Worm (Caenorhabditis elegans) whole organism, midembryonic: ENCODE measurements around the gene srm-3.

Source experiments
- T22C8.4 ChIP-seq: fragments of 200-800 bp; sonication (Bioruptor generic); IDR thresholded peaks from 2 replicates; pipeline ENCODE4 v1.3.6; 2022; ENCODE audit warnings: missing genetic modification characterization, missing compliant biosample characterization
- cog-1 ChIP-seq: sonication (generic microtip); optimal IDR thresholded peaks from 2 replicates; lab custom pipeline; 2016; ENCODE audit warnings: missing genetic modification characterization, missing compliant biosample characterization
- flt-1 ChIP-seq: fragments of 200-800 bp; sonication (Bioruptor generic); IDR thresholded peaks from 2 replicates; pipeline ENCODE4 v1.3.6; 2022; ENCODE audit warnings: missing genetic modification characterization, missing compliant biosample characterization
- klf-2 ChIP-seq: fragments of 200-800 bp; sonication (Bioruptor generic); conservative IDR thresholded peaks from 2 replicates; pipeline ENCODE4 v1.3.6; 2022; ENCODE audit warnings: missing genetic modification reagents, missing genetic modification characterization, missing compliant biosample characterization
- med-1 ChIP-seq: sonication (generic microtip); optimal IDR thresholded peaks from 2 replicates; lab custom pipeline; 2017; ENCODE audit warnings: missing genetic modification characterization, mild to moderate bottlenecking, missing compliant biosample characterization, antibody characterized with exemption, missing genetic modification reagents; ENCODE audit not compliant: insufficient read depth
- ref-1 ChIP-seq: fragments of 200-800 bp; sonication (Bioruptor generic); conservative IDR thresholded peaks from 2 replicates; pipeline ENCODE4 v1.3.6; 2022; ENCODE audit warnings: missing genetic modification reagents, missing genetic modification characterization, missing compliant biosample characterization
- tab-1 ChIP-seq: fragments of 200-800 bp; sonication (Bioruptor generic); IDR thresholded peaks from 2 replicates; pipeline ENCODE4 v1.3.6; 2022; ENCODE audit warnings: missing genetic modification characterization, missing compliant biosample characterization
- ztf-23 ChIP-seq: fragments of 200-800 bp; sonication (Bioruptor generic); IDR thresholded peaks from 2 replicates; pipeline ENCODE4 v1.3.6; 2022; ENCODE audit warnings: missing genetic modification reagents, missing genetic modification characterization, missing compliant biosample characterization
- ztf-29 ChIP-seq: fragments of 200-800 bp; sonication (Bioruptor generic); IDR thresholded peaks from 2 replicates; pipeline ENCODE4 v1.3.6; 2022; ENCODE audit warnings: missing genetic modification reagents, missing genetic modification characterization, missing compliant biosample characterization

The srm-3 gene

DNA sequence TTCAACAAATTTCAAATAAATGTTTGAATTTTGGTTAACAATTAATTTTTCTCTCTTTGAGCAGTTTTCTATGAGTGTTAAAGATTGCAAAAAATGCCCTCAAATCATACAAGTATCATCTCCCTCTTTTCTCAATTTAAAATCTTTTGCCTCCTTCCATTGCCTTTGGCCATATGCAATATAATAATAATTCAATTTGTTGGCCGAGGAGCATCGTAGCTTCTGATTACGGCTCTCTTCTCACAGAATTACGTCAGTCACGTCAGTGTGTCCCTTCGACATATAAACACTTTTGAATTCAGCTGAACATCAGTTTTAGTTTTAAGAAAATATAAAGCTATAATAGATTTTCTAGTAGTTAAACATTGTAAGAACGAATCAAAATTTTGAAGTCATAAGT lies 6.8 kb downstream of the srm-3 start:
- TF ChIP-seq ztf-23 (GFP tag; lab: Robert Waterston, UW) (no peak), ztf-29 (no peak), cog-1 (tag; lab: Kevin White, UChicago) (no peak), T22C8.4 (GFP tag; lab: Robert Waterston, UW) (no peak), med-1 (GFP tag; lab: Kevin White, UChicago) (no peak), ref-1 (GFP tag; lab: Robert Waterston, UW) (no peak), flt-1 (no peak), klf-2 (GFP tag; lab: Robert Waterston, UW) (no peak), tab-1 (no peak)

DNA sequence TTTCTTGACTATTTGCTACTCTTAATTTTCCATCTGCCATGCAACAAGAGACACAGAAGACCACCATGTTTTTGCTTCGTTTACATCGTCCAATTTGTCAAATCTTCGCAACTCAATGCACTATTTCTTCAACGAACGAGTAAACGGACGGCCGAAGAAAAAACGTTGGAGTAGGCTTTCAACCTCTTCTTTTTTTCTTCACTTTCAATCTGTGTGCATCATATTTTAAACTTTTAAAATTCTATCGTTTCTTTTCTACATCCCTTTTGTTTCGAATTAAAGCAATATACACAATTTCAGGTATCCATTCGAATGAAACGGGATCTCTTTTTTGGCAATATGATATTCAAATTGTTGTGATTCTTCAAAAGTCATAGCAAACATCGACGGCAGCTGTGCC lies 9.0 kb downstream of the srm-3 start, which contains the start of gene acc-1:
Gene acc-1 (plus strand): TSS at position 301 of the 400 bp plus-strand sequence.
- TF ChIP-seq ref-1 (GFP tag; lab: Robert Waterston, UW) (no peak), med-1 (GFP tag; lab: Kevin White, UChicago) (no peak), tab-1 (no peak), cog-1 (tag; lab: Kevin White, UChicago) (no peak), ztf-23 (GFP tag; lab: Robert Waterston, UW) (no peak), klf-2 (GFP tag; lab: Robert Waterston, UW) (no peak), T22C8.4 (GFP tag; lab: Robert Waterston, UW) (no peak), ztf-29 (no peak), flt-1 (no peak)

DNA sequence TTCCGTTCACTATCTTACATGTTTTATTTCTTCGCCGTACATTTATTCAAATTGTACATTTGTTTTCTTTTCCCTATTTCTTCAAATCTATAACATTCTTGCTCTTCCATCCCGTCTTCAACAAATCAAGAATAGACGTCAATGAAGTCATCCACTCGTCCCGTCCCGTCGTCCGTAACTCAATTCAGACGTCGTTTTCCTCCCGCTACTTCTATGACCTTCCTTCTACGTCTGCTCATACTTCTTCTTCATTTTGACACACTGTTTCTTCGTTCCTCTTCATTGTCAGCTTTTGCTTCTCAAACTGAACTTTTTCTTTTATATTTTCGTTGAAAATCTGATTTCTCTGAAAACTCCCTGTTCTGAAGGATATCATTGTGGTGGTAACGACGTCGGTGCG lies 11.2 kb downstream of the srm-3 start:
- TF ChIP-seq ref-1 (GFP tag; lab: Robert Waterston, UW) (no peak), klf-2 (GFP tag; lab: Robert Waterston, UW) (no peak), ztf-29 (no peak), cog-1 (tag; lab: Kevin White, UChicago) (no peak), ztf-23 (GFP tag; lab: Robert Waterston, UW) (no peak), med-1 (GFP tag; lab: Kevin White, UChicago) (no peak), tab-1 (no peak), T22C8.4 (GFP tag; lab: Robert Waterston, UW) (no peak)

DNA sequence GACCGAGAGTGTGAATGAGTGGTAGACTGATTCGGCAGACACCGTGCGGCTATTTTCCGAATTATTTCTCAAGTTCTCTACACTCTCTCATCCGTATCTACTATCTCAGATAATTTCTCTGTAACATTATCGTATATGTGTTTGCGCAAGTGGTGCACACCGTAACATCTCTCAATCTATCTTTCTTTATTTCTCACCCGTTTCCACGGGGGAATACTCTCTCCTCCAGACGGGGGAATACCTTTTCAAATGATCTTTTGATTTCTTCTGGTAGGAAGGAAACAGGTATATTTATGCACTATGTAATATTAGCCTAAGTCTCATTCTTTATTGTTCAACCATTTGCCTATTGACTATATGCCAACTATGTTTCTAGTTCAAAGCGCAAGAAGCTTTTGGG lies 18.3 kb downstream of the srm-3 start:
- no peak for TF ChIP-seq tab-1
- peak; percentile 17 for TF ChIP-seq cog-1 (tag; lab: Kevin White, UChicago)
- no peak for TF ChIP-seq ztf-23 (GFP tag; lab: Robert Waterston, UW)
- TF ChIP-seq T22C8.4 (GFP tag; lab: Robert Waterston, UW) = no peak
- no peak for TF ChIP-seq flt-1
- no peak for TF ChIP-seq med-1 (GFP tag; lab: Kevin White, UChicago)
- no peak for TF ChIP-seq ztf-29

DNA sequence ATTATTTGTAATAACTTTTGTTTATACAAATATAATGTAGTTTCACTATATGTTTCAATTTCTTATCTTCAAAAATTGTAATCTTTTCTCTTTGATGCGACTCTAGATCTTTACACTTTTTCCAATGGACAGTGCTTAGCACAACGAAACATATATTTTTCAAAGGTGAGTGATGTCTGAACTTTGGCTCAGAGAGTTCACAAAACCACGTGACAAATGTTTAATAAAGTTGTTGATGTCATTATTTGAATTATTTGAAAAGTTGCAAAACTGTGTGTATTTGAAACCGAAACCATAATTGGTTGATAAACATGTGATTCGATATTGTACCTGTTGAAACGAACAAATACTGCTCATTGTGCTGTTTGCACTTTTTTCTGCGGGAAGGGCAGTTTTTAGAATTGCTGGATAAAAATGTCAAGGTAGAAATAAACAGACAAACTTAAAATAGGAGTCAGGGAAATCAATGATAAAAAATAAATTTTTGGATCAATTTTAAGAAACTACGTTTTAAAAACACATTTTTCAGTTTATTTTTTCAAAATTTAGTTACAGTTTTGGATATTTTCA lies 19.4 kb downstream of the srm-3 start:
- TF ChIP-seq ztf-23 (GFP tag; lab: Robert Waterston, UW) (no peak), T22C8.4 (GFP tag; lab: Robert Waterston, UW) (no peak), ztf-29 (no peak), ref-1 (GFP tag; lab: Robert Waterston, UW) (no peak), tab-1 (no peak), flt-1 (no peak), klf-2 (GFP tag; lab: Robert Waterston, UW) (no peak), cog-1 (tag; lab: Kevin White, UChicago) (no peak), med-1 (GFP tag; lab: Kevin White, UChicago) (no peak)

DNA sequence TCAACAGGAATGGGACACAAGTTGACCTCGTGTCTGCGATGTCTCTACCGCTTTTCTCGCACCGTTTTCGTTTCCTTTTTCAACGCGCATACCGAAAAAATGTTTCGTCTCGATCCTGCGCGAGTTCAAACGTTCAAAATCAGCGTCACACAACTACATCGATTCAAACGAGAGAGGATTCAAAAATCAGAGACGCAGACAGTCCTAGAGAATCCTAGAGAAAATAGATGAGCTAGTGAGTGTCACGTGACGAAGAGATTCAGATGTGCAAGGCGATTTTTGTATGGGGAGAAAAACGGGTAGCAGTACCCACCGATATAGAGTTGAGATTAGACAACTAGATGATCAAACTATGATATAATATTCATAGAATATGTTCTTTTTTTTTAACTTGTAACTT lies 21.2 kb downstream of the srm-3 start:
- no peak for TF ChIP-seq klf-2 (GFP tag; lab: Robert Waterston, UW)
- TF ChIP-seq ztf-29 = no peak
- no peak for TF ChIP-seq ref-1 (GFP tag; lab: Robert Waterston, UW)
- TF ChIP-seq flt-1 = no peak
- TF ChIP-seq T22C8.4 (GFP tag; lab: Robert Waterston, UW) = no peak
- TF ChIP-seq tab-1 = no peak
- TF ChIP-seq med-1 (GFP tag; lab: Kevin White, UChicago) = no peak
- no peak for TF ChIP-seq ztf-23 (GFP tag; lab: Robert Waterston, UW)
- no peak for TF ChIP-seq cog-1 (tag; lab: Kevin White, UChicago)

DNA sequence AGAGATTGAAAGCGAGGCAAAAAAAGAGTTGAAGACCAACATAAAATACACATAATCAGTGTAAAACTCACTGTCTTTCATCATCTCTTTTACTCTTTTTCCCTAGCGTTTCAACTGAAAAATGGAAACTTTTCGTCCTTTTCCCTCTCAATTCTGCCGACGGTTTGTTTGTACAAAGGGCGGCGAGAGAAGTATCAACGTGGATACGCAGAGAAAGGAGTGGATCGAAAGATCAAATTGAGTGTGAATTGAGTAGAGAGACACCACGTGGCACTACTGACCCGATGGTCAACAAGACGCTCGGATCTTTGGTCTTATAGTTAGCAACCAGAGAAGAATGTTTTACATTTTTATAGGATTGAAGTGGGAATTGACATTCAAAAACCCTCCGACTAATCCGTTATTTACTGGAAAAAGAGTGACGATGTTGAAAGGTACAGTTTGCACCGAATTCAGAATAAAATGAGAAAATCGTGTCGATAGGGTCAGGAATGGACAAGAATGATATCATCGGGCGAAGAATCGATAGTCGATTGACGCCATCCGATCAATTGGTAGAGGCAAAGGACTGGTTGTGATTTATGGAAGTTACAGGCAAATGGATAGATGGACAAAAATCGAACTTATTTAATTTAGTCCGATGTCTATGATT lies 22.3 kb downstream of the srm-3 start:
- no peak for TF ChIP-seq ztf-23 (GFP tag; lab: Robert Waterston, UW)

DNA sequence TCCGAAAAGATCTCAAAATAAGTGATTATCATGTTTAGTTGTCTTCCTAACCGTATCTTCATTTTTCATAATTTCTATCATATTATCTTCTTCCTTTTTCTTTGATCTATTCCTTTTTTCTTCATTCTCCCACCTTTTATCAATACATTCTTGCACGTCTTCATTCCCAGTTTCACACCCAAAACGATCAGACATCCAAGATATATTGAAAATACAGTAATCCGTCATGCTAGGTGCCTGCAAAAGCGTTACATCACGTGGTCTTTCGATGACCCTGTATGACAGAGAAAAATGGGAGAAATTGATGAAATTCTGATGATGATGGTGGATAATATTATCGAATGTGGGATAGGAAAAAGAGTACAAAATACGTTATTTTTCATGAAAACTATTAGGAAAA lies 23.7 kb downstream of the srm-3 start:
- TF ChIP-seq ref-1 (GFP tag; lab: Robert Waterston, UW) = no peak
- TF ChIP-seq klf-2 (GFP tag; lab: Robert Waterston, UW) = no peak
- TF ChIP-seq med-1 (GFP tag; lab: Kevin White, UChicago) = no peak
- TF ChIP-seq flt-1 = no peak
- no peak for TF ChIP-seq ztf-23 (GFP tag; lab: Robert Waterston, UW)
- no peak for TF ChIP-seq tab-1
- TF ChIP-seq ztf-29 = no peak
- no peak for TF ChIP-seq T22C8.4 (GFP tag; lab: Robert Waterston, UW)
- TF ChIP-seq cog-1 (tag; lab: Kevin White, UChicago) = no peak

DNA sequence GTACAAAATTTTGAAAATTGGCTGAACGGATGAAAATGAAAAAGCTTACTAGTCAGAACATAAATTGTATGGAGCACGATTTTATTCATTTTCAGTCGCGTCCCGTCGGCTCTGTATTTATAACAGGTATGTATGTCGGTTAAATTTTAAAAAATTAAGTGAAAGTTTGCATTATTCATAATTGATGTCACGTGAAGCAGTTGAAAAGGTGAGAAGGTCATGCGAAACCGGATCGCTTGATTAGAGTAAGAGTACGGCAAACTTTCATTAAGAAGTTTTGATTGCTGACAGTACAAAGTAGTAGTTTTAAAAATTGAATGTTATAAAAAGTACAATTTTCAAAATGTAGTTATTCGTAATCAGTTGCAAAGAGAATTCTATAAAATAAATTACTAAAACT lies 24.4 kb downstream of the srm-3 start:
- no peak for TF ChIP-seq tab-1

DNA sequence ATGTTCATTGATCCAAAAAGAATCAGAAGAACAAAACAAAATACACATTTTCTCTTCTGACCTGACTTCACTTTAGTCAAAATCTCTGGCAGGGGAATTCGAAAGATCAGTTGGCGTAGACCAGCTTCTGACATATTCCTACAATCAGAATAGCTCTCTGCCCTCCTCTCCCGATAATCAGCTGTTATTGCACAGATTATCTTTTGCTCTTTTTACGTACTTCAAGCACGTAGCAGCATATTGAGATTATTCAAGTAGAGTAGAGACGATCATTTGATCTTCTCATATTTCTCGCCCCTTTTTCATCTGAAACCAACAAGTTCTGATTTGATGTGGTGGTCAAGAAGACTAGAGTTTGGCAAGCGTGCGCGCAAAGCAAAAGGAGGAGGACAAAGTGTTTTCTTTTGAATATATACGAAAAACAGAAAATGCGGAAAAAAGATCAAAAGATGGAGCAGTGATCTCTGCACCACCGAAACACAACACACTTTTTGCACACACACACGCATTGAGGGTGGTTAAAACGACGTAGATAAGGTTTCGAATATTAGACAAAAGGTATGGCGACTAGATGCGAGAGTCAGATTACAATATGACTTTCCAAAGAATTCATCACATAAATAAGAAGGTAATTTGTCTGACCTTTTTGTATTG lies 25.0 kb downstream of the srm-3 start:
- TF ChIP-seq med-1 (GFP tag; lab: Kevin White, UChicago) = no peak
- no peak for TF ChIP-seq klf-2 (GFP tag; lab: Robert Waterston, UW)
- no peak for TF ChIP-seq ztf-23 (GFP tag; lab: Robert Waterston, UW)
- TF ChIP-seq tab-1 = no peak
- no peak for TF ChIP-seq cog-1 (tag; lab: Kevin White, UChicago)
- no peak for TF ChIP-seq T22C8.4 (GFP tag; lab: Robert Waterston, UW)
- TF ChIP-seq flt-1 = no peak
- no peak for TF ChIP-seq ztf-29
- no peak for TF ChIP-seq ref-1 (GFP tag; lab: Robert Waterston, UW)
